Fruit fly (Drosophila melanogaster): Measurements from ENCODE around the gene CaMKI.

Gene CaMKI

DNA sequence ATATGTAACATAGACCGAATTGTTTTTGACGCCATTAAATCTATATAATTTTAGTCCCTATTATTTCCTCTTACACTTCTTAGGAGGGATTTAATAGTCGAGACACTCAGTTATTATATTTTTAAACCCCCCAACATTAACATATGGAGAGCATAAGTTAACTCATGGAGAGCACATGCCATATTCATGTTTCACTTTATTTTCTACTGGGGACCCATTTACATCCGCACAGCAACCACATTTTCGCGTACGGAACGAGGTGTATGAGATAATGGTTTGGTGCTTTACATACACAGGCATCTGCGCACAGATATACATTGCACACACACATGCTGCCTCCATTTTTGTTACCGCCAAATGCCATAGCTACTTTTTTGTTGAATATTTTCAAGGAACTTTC is 33.8 kb upstream of the CaMKI start:
- TF ChIP-seq salr (GFP tag; optimal IDR thresholded peaks at IDR 0.05) (no peak), esn (GFP tag; optimal IDR thresholded peaks at IDR 0.05) (peak; percentile 8), fd59A (GFP tag; optimal IDR thresholded peaks at IDR 0.05) (no peak), Eip78C (GFP tag) (peak; percentile 26), CG6276 (GFP tag; optimal IDR thresholded peaks at IDR 0.05) (no peak), Sox14 (GFP tag; optimal IDR thresholded peaks at IDR 0.05) (no peak), CG1621 (tag; optimal IDR thresholded peaks at IDR 0.05) (no peak), CG8632 (GFP tag; optimal IDR thresholded peaks at IDR 0.05) (no peak), cyc (GFP tag; optimal IDR thresholded peaks at IDR 0.05) (no peak), Hr4 (GFP tag; optimal IDR thresholded peaks at IDR 0.05) (no peak)

- TF ChIP-seq fkh (GFP tag; optimal IDR thresholded peaks at IDR 0.05) (peak; percentile 96), CG34406 (GFP tag; optimal IDR thresholded peaks at IDR 0.05) (no peak)
These were observed 29.0 kb upstream of the CaMKI start for dm6 chr4:416288-416687.

DNA sequence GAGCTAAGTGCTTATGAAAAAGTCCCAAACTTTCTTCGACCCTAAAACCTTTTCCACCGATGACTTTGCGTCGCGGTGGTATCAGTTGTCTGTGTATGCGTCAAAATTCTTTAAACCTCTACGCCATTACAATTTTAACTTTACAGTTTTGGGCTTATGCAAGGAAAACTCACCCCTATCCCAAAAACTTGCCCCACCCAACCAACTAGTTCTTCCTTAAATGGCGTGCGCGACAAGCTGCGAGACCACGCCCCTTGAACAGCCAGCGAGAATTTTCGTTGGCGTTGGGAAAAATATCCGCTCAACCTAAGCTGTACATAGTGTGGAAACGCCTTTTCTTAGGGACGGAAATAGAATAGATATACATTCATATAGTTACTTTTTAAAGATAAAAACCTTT is 26.6 kb upstream of the CaMKI start:
- TF ChIP-seq dac (GFP tag; optimal IDR thresholded peaks at IDR 0.05): no peak
- no peak for TF ChIP-seq ss (GFP tag; optimal IDR thresholded peaks at IDR 0.05)
- no peak for TF ChIP-seq Blimp-1 (GFP tag; optimal IDR thresholded peaks at IDR 0.05)
- no peak for TF ChIP-seq Ets21C (GFP tag; optimal IDR thresholded peaks at IDR 0.05)
- TF ChIP-seq svp (GFP tag): no peak
- TF ChIP-seq vri (GFP tag; optimal IDR thresholded peaks at IDR 0.05): no peak
- TF ChIP-seq acj6 (GFP tag; optimal IDR thresholded peaks at IDR 0.05): no peak
- TF ChIP-seq eg (GFP tag; IDR thresholded peaks at IDR 0.05): no peak
- TF ChIP-seq CG6276 (GFP tag; optimal IDR thresholded peaks at IDR 0.05): no peak
- TF ChIP-seq net (GFP tag; optimal IDR thresholded peaks at IDR 0.05): no peak
- TF ChIP-seq Hr38 (GFP tag; optimal IDR thresholded peaks at IDR 0.05): no peak
- no peak for TF ChIP-seq CG6808 (GFP tag; optimal IDR thresholded peaks at IDR 0.05)
- no peak for TF ChIP-seq spab (GFP tag; optimal IDR thresholded peaks at IDR 0.05)
- no peak for TF ChIP-seq CG11294 (GFP tag; IDR thresholded peaks at IDR 0.05)
- TF ChIP-seq CG3919 (GFP tag; optimal IDR thresholded peaks at IDR 0.05): no peak
- TF ChIP-seq topi (GFP tag; optimal IDR thresholded peaks at IDR 0.05): no peak
- no peak for TF ChIP-seq CG8119 (GFP tag; IDR thresholded peaks at IDR 0.05)
- no peak for TF ChIP-seq lz (GFP tag; optimal IDR thresholded peaks at IDR 0.05)

DNA sequence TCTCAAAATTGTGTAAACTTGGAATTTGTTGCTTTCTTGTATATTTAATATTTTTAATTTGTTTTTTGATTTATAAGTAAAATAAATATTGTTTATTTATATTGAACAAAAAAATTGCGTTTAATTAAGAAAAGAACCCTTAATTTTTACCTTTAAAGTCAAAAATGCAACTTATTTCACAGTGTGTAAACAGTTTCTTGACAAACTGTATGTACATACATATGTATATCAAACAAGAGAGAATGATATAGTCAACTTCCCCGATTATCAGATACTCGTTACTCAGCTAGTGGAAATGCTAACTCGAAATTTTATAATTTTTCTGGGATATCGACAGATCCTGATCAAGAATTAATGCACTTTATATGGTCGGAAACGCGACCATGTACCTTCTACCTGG is 24.3 kb upstream of the CaMKI start:
- no peak for TF ChIP-seq CG31627 (GFP tag; optimal IDR thresholded peaks at IDR 0.05)
- TF ChIP-seq CG32006 (GFP tag; optimal IDR thresholded peaks at IDR 0.05): no peak
- TF ChIP-seq Hr39 (GFP tag; optimal IDR thresholded peaks at IDR 0.05): no peak
- no peak for TF ChIP-seq Smox (GFP tag; optimal IDR thresholded peaks at IDR 0.05)
- TF ChIP-seq achi (GFP tag; optimal IDR thresholded peaks at IDR 0.05): no peak
- TF ChIP-seq CG8319 (GFP tag; optimal IDR thresholded peaks at IDR 0.05): no peak
- no peak for TF ChIP-seq fkh (GFP tag; optimal IDR thresholded peaks at IDR 0.05)
- TF ChIP-seq CG15336 (GFP tag; IDR thresholded peaks at IDR 0.05): no peak
- TF ChIP-seq CG11294 (GFP tag; IDR thresholded peaks at IDR 0.05): no peak
- no peak for TF ChIP-seq CG10631 (GFP tag; optimal IDR thresholded peaks at IDR 0.05)

DNA sequence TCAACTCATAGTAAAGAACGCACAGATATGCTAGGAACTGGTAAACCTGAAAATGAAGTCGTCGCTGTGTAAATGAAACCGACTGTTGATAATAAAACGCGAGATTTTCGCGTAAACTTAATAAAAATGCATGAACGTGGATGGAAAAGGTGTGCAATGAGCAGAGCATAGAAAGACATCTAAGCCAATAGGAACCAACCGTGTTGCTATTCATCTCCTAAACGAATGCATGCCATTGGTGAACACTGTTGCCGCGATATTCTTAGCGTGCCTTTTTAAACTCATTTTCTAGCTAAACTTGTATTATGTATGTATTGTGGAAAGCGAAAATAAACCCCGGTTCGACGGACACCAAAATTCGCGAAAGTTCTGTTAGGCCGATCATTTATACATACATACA is 23.5 kb upstream of the CaMKI start:
- TF ChIP-seq CG6276 (GFP tag; optimal IDR thresholded peaks at IDR 0.05) (no peak), CG11294 (GFP tag; IDR thresholded peaks at IDR 0.05) (no peak), Ets96B (tag; optimal IDR thresholded peaks at IDR 0.05) (no peak), spab (GFP tag; optimal IDR thresholded peaks at IDR 0.05) (no peak), net (GFP tag; optimal IDR thresholded peaks at IDR 0.05) (no peak), CG11902 (GFP tag; optimal IDR thresholded peaks at IDR 0.05) (no peak), CG1621 (tag; optimal IDR thresholded peaks at IDR 0.05) (no peak), Blimp-1 (GFP tag; optimal IDR thresholded peaks at IDR 0.05) (no peak)

Measured in whole organism, prepupa.